Fruit fly (Drosophila melanogaster) whole organism, prepupa: ENCODE measurements around the gene CG3984.

Experiments
- Blimp-1 ChIP-seq: fragments of 200-800 bp; sonication (Bioruptor generic); optimal IDR thresholded peaks from 3 replicates; lab custom pipeline; 2017; ENCODE audit warnings: missing biosample characterization, missing genetic modification characterization, mild to moderate bottlenecking, moderate library complexity, missing genetic modification reagents
- CG10631 ChIP-seq: fragments of 200-800 bp; sonication (Bioruptor generic); optimal IDR thresholded peaks from 2 replicates; lab custom pipeline; 2016; ENCODE audit warnings: missing biosample characterization, missing genetic modification characterization
- CG10669 ChIP-seq: fragments of 200-800 bp; sonication (Bioruptor generic); optimal IDR thresholded peaks from 3 replicates; lab custom pipeline; 2018; ENCODE audit warnings: missing biosample characterization, mild to moderate bottlenecking, missing genetic modification characterization, moderate library complexity
- CG11902 ChIP-seq: fragments of 200-800 bp; sonication (Bioruptor generic); optimal IDR thresholded peaks from 3 replicates; lab custom pipeline; 2016; ENCODE audit warnings: missing biosample characterization, missing genetic modification characterization
- CG1621 ChIP-seq: fragments of 200-800 bp; sonication (Bioruptor generic); optimal IDR thresholded peaks from 3 replicates; lab custom pipeline; 2018; ENCODE audit warnings: missing biosample characterization, mild to moderate bottlenecking, missing genetic modification characterization
- CG3032 ChIP-seq: fragments of 200-800 bp; optimal IDR thresholded peaks from 2 replicates; lab custom pipeline; 2019; ENCODE audit warnings: missing biosample characterization, mild to moderate bottlenecking, missing genetic modification characterization, moderate library complexity
- CG31627 ChIP-seq: fragments of 200-800 bp; sonication (Bioruptor generic); optimal IDR thresholded peaks from 3 replicates; lab custom pipeline; 2016; ENCODE audit warnings: missing biosample characterization, missing genetic modification characterization
- CG32006 ChIP-seq: fragments of 200-800 bp; sonication (Bioruptor generic); optimal IDR thresholded peaks from 3 replicates; lab custom pipeline; 2017; ENCODE audit warnings: missing biosample characterization, mild to moderate bottlenecking, missing genetic modification characterization
- CG34406 ChIP-seq: fragments of 200-800 bp; sonication (Bioruptor generic); optimal IDR thresholded peaks from 3 replicates; lab custom pipeline; 2016; ENCODE audit warnings: missing biosample characterization, missing genetic modification characterization
- CG3919 ChIP-seq: fragments of 200-800 bp; sonication (Bioruptor generic); optimal IDR thresholded peaks from 3 replicates; lab custom pipeline; 2016; ENCODE audit warnings: missing biosample characterization, missing genetic modification characterization
- CG6163 ChIP-seq: fragments of 200-800 bp; sonication (Bioruptor generic); IDR thresholded peaks from 3 replicates; pipeline ENCODE4 v1.3.6; 2022; ENCODE audit warnings: missing biosample characterization, missing genetic modification characterization
- CG6276 ChIP-seq: fragments of 200-800 bp; sonication (Bioruptor generic); optimal IDR thresholded peaks from 2 replicates; lab custom pipeline; 2017; ENCODE audit warnings: missing biosample characterization, mild to moderate bottlenecking, missing genetic modification characterization
- CG6792 ChIP-seq: fragments of 200-800 bp; sonication (Bioruptor generic); optimal IDR thresholded peaks from 3 replicates; lab custom pipeline; 2016; ENCODE audit warnings: missing biosample characterization, missing genetic modification characterization
- CG6808 ChIP-seq: fragments of 200-800 bp; sonication (Bioruptor generic); optimal IDR thresholded peaks from 3 replicates; lab custom pipeline; 2017; ENCODE audit warnings: missing biosample characterization, missing genetic modification characterization, mild to moderate bottlenecking, moderate library complexity, missing genetic modification reagents
- CG6854 ChIP-seq: fragments of 200-800 bp; sonication (Bioruptor generic); optimal IDR thresholded peaks from 2 replicates; lab custom pipeline; 2017; ENCODE audit warnings: missing biosample characterization, mild to moderate bottlenecking, missing genetic modification characterization
- CG8119 ChIP-seq: fragments of 200-800 bp; sonication (Bioruptor generic); IDR thresholded peaks from 3 replicates; pipeline ENCODE4 v1.3.6; 2022; ENCODE audit warnings: missing biosample characterization, missing genetic modification characterization
- CG8319 ChIP-seq: fragments of 200-800 bp; sonication (Bioruptor generic); optimal IDR thresholded peaks from 3 replicates; lab custom pipeline; 2016; ENCODE audit warnings: missing biosample characterization, missing genetic modification characterization
- Eip75B ChIP-seq: fragments of 200-800 bp; sonication (Bioruptor generic); optimal IDR thresholded peaks from 3 replicates; lab custom pipeline; 2016; ENCODE audit warnings: missing biosample characterization, missing genetic modification characterization
- Eip78C ChIP-seq: fragments of 200-800 bp; sonication (Bioruptor generic); peaks from one replicate; lab custom pipeline; 2016; ENCODE audit warnings: missing biosample characterization, missing genetic modification characterization
- Ets96B ChIP-seq: fragments of 200-800 bp; optimal IDR thresholded peaks from 2 replicates; lab custom pipeline; 2019; ENCODE audit warnings: missing biosample characterization, mild to moderate bottlenecking, missing genetic modification characterization, moderate library complexity
- Hr39 ChIP-seq: fragments of 200-800 bp; sonication (Bioruptor generic); optimal IDR thresholded peaks from 2 replicates; lab custom pipeline; 2016; ENCODE audit warnings: missing biosample characterization, missing genetic modification characterization
- Hr4 ChIP-seq: fragments of 200-800 bp; sonication (Bioruptor generic); optimal IDR thresholded peaks from 3 replicates; lab custom pipeline; 2016; ENCODE audit warnings: missing biosample characterization, missing genetic modification characterization
- Lpt ChIP-seq: fragments of 200-800 bp; sonication (Bioruptor generic); optimal IDR thresholded peaks from 3 replicates; lab custom pipeline; 2016; ENCODE audit warnings: missing biosample characterization, missing genetic modification characterization
- Met ChIP-seq: fragments of 200-800 bp; sonication (Bioruptor generic); optimal IDR thresholded peaks from 3 replicates; lab custom pipeline; 2016; ENCODE audit warnings: missing biosample characterization, missing genetic modification characterization
- OdsH ChIP-seq: fragments of 200-800 bp; sonication (Bioruptor generic); optimal IDR thresholded peaks from 3 replicates; lab custom pipeline; 2016; ENCODE audit warnings: missing biosample characterization, missing genetic modification characterization
- Sox102F ChIP-seq: fragments of 200-800 bp; sonication (Bioruptor generic); optimal IDR thresholded peaks from 2 replicates; lab custom pipeline; 2016; ENCODE audit warnings: missing biosample characterization, mild to moderate bottlenecking, missing genetic modification characterization
- Sox15 ChIP-seq: fragments of 200-800 bp; sonication (Bioruptor generic); optimal IDR thresholded peaks from 3 replicates; lab custom pipeline; 2016; ENCODE audit warnings: missing biosample characterization, missing genetic modification characterization
- acj6 ChIP-seq: fragments of 200-800 bp; sonication (Bioruptor generic); optimal IDR thresholded peaks from 3 replicates; lab custom pipeline; 2016; ENCODE audit warnings: missing biosample characterization, missing genetic modification characterization
- cyc ChIP-seq: fragments of 200-800 bp; sonication (Bioruptor generic); optimal IDR thresholded peaks from 3 replicates; lab custom pipeline; 2016; ENCODE audit warnings: missing biosample characterization, missing genetic modification characterization
- dac ChIP-seq: fragments of 200-800 bp; sonication (Bioruptor generic); optimal IDR thresholded peaks from 2 replicates; lab custom pipeline; 2017; ENCODE audit warnings: missing biosample characterization, mild to moderate bottlenecking, missing genetic modification characterization
- dsx ChIP-seq: fragments of 200-800 bp; optimal IDR thresholded peaks from 3 replicates; lab custom pipeline; 2019; ENCODE audit warnings: missing biosample characterization, mild to moderate bottlenecking, missing genetic modification characterization, moderate library complexity; ENCODE audit not compliant: poor library complexity, severe bottlenecking
- eg ChIP-seq: fragments of 200-800 bp; sonication (Bioruptor generic); IDR thresholded peaks from 3 replicates; pipeline ENCODE4 v1.3.6; 2022; ENCODE audit warnings: missing biosample characterization, missing genetic modification characterization
- esn ChIP-seq: fragments of 200-800 bp; sonication (Bioruptor generic); optimal IDR thresholded peaks from 2 replicates; lab custom pipeline; 2016; ENCODE audit warnings: missing biosample characterization, mild to moderate bottlenecking, missing genetic modification characterization, moderate library complexity
- fd59A ChIP-seq: fragments of 200-800 bp; sonication (Bioruptor generic); optimal IDR thresholded peaks from 2 replicates; lab custom pipeline; 2017; ENCODE audit warnings: missing biosample characterization, mild to moderate bottlenecking, missing genetic modification characterization, missing genetic modification reagents
- fd85E ChIP-seq: fragments of 200-800 bp; sonication (Bioruptor generic); optimal IDR thresholded peaks from 3 replicates; lab custom pipeline; 2016; ENCODE audit warnings: missing biosample characterization, missing genetic modification characterization
- fkh ChIP-seq: fragments of 200-800 bp; sonication (Bioruptor generic); optimal IDR thresholded peaks from 3 replicates; lab custom pipeline; 2017; ENCODE audit warnings: missing biosample characterization, mild to moderate bottlenecking, missing genetic modification characterization, moderate library complexity
- lz ChIP-seq: fragments of 200-800 bp; sonication (Bioruptor generic); optimal IDR thresholded peaks from 3 replicates; lab custom pipeline; 2016; ENCODE audit warnings: missing biosample characterization, missing genetic modification characterization
- pdm3 ChIP-seq: fragments of 200-800 bp; sonication (Bioruptor generic); optimal IDR thresholded peaks from 3 replicates; lab custom pipeline; 2016; ENCODE audit warnings: missing biosample characterization, missing genetic modification characterization
- salr ChIP-seq, 2 experiments: fragments of 200-800 bp; sonication (Bioruptor generic); optimal IDR thresholded peaks; 3 replicates each; lab custom pipeline; 2016 to 2018; ENCODE audit warnings: missing biosample characterization in 2 of 2, missing genetic modification characterization in 2 of 2, mild to moderate bottlenecking in 1 of 2
- ss ChIP-seq, 2 experiments: fragments of 200-800 bp; sonication (Bioruptor generic); optimal IDR thresholded peaks; 2 replicates in 1 of 2; 3 replicates in 1 of 2; lab custom pipeline; 2017 to 2018; ENCODE audit warnings: mild to moderate bottlenecking in 2 of 2, missing biosample characterization in 2 of 2, missing genetic modification characterization in 2 of 2, moderate library complexity in 1 of 2
- svp ChIP-seq: fragments of 200-800 bp; sonication (Bioruptor generic); peaks from one replicate; lab custom pipeline; 2016; ENCODE audit warnings: missing biosample characterization, missing genetic modification characterization
- topi ChIP-seq: fragments of 200-800 bp; sonication (Bioruptor generic); optimal IDR thresholded peaks from 3 replicates; lab custom pipeline; 2016; ENCODE audit warnings: missing biosample characterization, missing genetic modification characterization

CG3984 gene

DNA sequence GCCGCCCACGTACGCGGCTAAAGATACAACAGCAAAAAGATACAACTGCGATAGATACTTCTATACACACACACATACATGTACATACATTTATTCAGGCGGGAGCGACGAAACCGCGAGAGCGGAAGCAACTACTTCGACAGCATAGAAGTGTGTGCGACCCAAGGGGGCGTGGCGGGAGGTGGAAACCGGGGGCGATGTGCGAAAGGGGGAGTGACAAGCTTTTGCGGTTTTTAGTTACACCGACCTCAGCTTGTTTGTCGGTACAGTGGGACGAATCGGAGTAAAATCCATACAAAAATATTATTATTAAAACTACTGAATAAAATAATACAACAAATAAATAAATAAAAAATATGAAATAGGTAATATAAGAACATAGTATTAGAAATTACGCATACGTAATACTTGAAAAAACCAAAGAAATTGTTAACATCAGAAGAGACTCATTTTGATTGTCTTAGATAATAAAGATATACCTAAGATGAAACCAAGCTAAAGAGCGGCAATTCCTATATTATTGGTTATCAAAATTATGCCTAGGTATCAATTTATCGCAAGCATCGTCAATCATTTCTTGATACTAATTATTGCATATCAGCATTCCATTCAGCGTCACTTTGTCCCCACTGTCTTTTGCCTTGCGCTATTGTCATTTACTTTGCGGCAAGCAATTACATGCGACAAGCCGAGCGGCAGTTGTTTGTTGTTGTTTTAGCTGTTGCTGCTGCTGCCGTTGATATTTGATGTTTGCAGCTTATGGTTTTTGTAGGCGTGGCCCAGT, 8.1 kb upstream of the CG3984 start (continued):
- peak; percentile 2 for TF ChIP-seq pdm3 (GFP tag; lab: Kevin White, UChicago)
- no peak for TF ChIP-seq CG3919 (GFP tag; lab: Kevin White, UChicago)
- no peak for TF ChIP-seq Sox102F (GFP tag; lab: Kevin White, UChicago)
- TF ChIP-seq CG11902 (GFP tag; lab: Kevin White, UChicago) = no peak
- TF ChIP-seq Blimp-1 (GFP tag; lab: Kevin White, UChicago) = no peak
- no peak for TF ChIP-seq fd85E (GFP tag; lab: Kevin White, UChicago)
- TF ChIP-seq CG1621 (tag; lab: Kevin White, UChicago) = no peak
- TF ChIP-seq CG6792 = no peak
- TF ChIP-seq OdsH (GFP tag; lab: Kevin White, UChicago) = peak; percentile 37
- no peak for TF ChIP-seq cyc
- no peak for TF ChIP-seq CG6163
- no peak; the same call in 2 of the 3 replicates for TF ChIP-seq CG8119
- TF ChIP-seq Hr39 (GFP tag; lab: Kevin White, UChicago) = no peak
- no peak for TF ChIP-seq ss (GFP tag; optimal IDR thresholded peaks at IDR 0.05; lab: Kevin White, UChicago)
- TF ChIP-seq Hr4 (GFP tag; lab: Kevin White, UChicago) = peak; percentile 57
- no peak for TF ChIP-seq svp (GFP tag; lab: Kevin White, UChicago)
- TF ChIP-seq CG6808 = no peak
- TF ChIP-seq, all 60 proteins: peak for 17

DNA sequence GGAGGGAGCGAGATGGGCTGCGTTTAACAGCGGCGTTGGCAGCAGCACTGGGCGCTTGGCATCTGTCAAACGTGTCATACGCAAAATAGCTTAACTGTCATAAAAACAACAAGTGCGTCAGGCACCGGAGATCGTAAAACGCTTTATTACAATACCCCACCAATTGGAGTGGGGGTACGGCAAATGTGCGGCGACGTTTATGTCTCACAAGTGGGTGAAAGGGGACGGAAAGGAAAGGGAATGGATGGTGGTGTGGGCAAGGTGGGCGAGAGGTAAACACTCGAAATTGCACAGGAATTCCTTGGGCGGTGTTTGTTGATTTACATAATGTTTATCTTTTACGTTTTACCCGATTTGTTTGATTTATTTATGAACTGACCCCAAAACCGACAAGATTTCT, 7.0 kb upstream of the CG3984 start:
- TF ChIP-seq svp (GFP tag; lab: Kevin White, UChicago) (peak; percentile 6), Eip78C (GFP tag; lab: Kevin White, UChicago) (peak; percentile 47), CG3032 (no peak)

- TF ChIP-seq salr (GFP tag; optimal IDR thresholded peaks at IDR 0.05; lab: Kevin White, UChicago) = peak; percentile 44 to 51
- no peak for TF ChIP-seq topi (GFP tag; lab: Kevin White, UChicago)
- no peak for TF ChIP-seq Sox15 (GFP tag; lab: Kevin White, UChicago)
- no peak for TF ChIP-seq CG1621 (tag; lab: Kevin White, UChicago)
- no peak for TF ChIP-seq OdsH (GFP tag; lab: Kevin White, UChicago)
- TF ChIP-seq acj6 (GFP tag; lab: Kevin White, UChicago) = no peak
- TF ChIP-seq CG6163 = no peak
- TF ChIP-seq CG6276 = peak; percentile 3
- no peak for TF ChIP-seq Eip78C (GFP tag; lab: Kevin White, UChicago)
- no peak for TF ChIP-seq CG32006 (GFP tag; lab: Kevin White, UChicago)
- TF ChIP-seq Blimp-1 (GFP tag; lab: Kevin White, UChicago) = no peak
- TF ChIP-seq cyc = no peak
- TF ChIP-seq Ets96B = no peak
- TF ChIP-seq Eip75B = no peak
- TF ChIP-seq ss (GFP tag; optimal IDR thresholded peaks at IDR 0.05; lab: Kevin White, UChicago) = peak in 1 of 2 experiments; percentile 9
- TF ChIP-seq eg (GFP tag; lab: Robert Waterston, UW) = no peak
- no peak for TF ChIP-seq CG6808
- no peak for TF ChIP-seq CG8319 (GFP tag; lab: Kevin White, UChicago)
Observed at dm6 chr3R:15130873-15131272, 6.1 kb upstream of the CG3984 start.

DNA sequence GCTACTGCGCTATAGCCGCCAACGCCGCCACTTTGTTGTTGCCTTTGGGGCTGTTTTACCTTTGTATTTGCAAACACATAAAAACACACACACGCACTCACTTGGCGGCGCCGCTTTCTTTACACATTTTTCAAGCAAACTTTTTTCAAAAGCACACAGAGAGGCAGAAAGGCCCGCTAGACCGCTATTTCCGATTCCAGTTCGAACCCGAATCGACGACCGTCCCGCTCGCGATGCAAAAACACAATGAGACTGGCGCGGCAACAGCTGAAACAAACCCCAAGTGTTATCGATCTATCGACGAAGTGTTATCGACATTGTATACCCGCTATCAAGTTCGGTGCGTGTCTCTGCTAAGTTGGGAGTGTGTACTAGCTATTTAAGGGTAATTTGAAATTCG, 5.3 kb upstream of the CG3984 start, which contains the start of gene CG42788:
CG42788 (minus strand) TSS at position 250 of the 400 bp plus-strand sequence.
- no peak for TF ChIP-seq CG10669
- TF ChIP-seq Met (GFP tag; lab: Kevin White, UChicago) = peak; percentile 49
- TF ChIP-seq CG34406 = peak; percentile 69
- peak; percentile 32 for TF ChIP-seq pdm3 (GFP tag; lab: Kevin White, UChicago)
- TF ChIP-seq CG32006 (GFP tag; lab: Kevin White, UChicago) = no peak
- TF ChIP-seq dsx = peak; percentile 92
- peak; percentile 29 for TF ChIP-seq CG31627 (GFP tag; lab: Kevin White, UChicago)
- peak; percentile 69 for TF ChIP-seq esn (GFP tag; lab: Kevin White, UChicago)
- peak; percentile 16 for TF ChIP-seq CG6276
- TF ChIP-seq Ets96B = peak; percentile 12
- peak; percentile 24 for TF ChIP-seq CG6792
- TF ChIP-seq Lpt (GFP tag; lab: Kevin White, UChicago) = peak; percentile 44
- peak; percentile 73 for TF ChIP-seq Sox102F (GFP tag; lab: Kevin White, UChicago)
- peak in 1 of 2 experiments; percentile 55 for TF ChIP-seq salr (GFP tag; optimal IDR thresholded peaks at IDR 0.05; lab: Kevin White, UChicago)
- peak; percentile 18 for TF ChIP-seq Eip75B
- TF ChIP-seq dac = no peak
- no peak for TF ChIP-seq fd59A (GFP tag; lab: Kevin White, UChicago)
- peak; percentile 51 for TF ChIP-seq svp (GFP tag; lab: Kevin White, UChicago)
- peak; percentile 36 for TF ChIP-seq CG6854 (GFP tag; lab: Kevin White, UChicago)
- TF ChIP-seq lz (GFP tag; lab: Kevin White, UChicago) = peak; percentile 48
- peak; percentile 40 for TF ChIP-seq CG1621 (tag; lab: Kevin White, UChicago)
- TF ChIP-seq fkh (GFP tag; lab: Kevin White, UChicago) = peak; percentile 75
- TF ChIP-seq eg (GFP tag; lab: Robert Waterston, UW) = no peak
- TF ChIP-seq CG10631 (GFP tag; lab: Kevin White, UChicago) = no peak
- TF ChIP-seq CG3919 (GFP tag; lab: Kevin White, UChicago) = peak; percentile 61
- peak; percentile 21 for TF ChIP-seq cyc
